Worm (Caenorhabditis elegans): Measurements from ENCODE around the gene gnrr-7.
A peak's percentile ranks its signal among the peaks of the same experiment; 100 is the strongest.

Gene gnrr-7

DNA sequence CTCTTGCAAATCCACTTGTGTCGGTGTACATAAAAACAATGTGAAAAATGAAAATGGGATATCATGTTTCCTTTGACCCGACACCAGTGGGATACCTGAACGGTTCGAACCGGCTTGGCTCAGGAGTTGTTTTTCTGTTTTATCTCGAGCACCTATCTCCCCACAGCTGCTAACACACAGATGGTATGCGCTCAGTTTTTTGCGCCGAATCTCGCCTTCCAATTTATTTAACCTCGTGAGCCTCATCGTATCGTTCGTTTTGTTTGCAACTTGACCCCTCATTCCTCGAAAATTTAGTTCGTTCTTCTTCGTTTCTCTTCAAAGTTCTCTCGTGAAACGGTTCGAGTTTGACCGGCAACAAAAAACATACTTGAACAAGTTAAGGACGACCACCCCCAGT lies 25.1 kb upstream of the gnrr-7 start, which contains the start of gene C05C9.1:
Gene C05C9.1 (plus strand): TSS at position 301 of the 400 bp plus-strand sequence.
- no peak for TF ChIP-seq spr-3 (GFP tag; optimal IDR thresholded peaks at IDR 0.05)
- TF ChIP-seq gei-8 (GFP tag; optimal IDR thresholded peaks at IDR 0.05) = no peak
- TF ChIP-seq php-3 (GFP tag; IDR thresholded peaks at IDR 0.05) = no peak
- no peak for TF ChIP-seq dmd-9 (GFP tag; IDR thresholded peaks at IDR 0.05)
- TF ChIP-seq attf-4 (tag; optimal IDR thresholded peaks at IDR 0.05) = no peak
- no peak for TF ChIP-seq mxl-3 (GFP tag; optimal IDR thresholded peaks at IDR 0.05)
- TF ChIP-seq ceh-82 (tag; optimal IDR thresholded peaks at IDR 0.05) = no peak
- TF ChIP-seq lin-13 (GFP tag; optimal IDR thresholded peaks at IDR 0.05) = no peak
- TF ChIP-seq nhr-76 (tag; optimal IDR thresholded peaks at IDR 0.05) = no peak
- TF ChIP-seq dpl-1 (GFP tag; optimal IDR thresholded peaks at IDR 0.05) = no peak
- no peak for TF ChIP-seq lir-3 (tag; optimal IDR thresholded peaks at IDR 0.05)
- TF ChIP-seq nhr-28 (tag; optimal IDR thresholded peaks at IDR 0.05) = no peak
- no peak for TF ChIP-seq ceh-44 (GFP tag; IDR thresholded peaks at IDR 0.05)
- TF ChIP-seq lin-38 (GFP tag; IDR thresholded peaks at IDR 0.05) = no peak

- TF ChIP-seq vab-7 (GFP tag; IDR thresholded peaks at IDR 0.05) (peak; percentile 67), madf-5 (GFP tag; IDR thresholded peaks at IDR 0.05) (peak; percentile 25 to 63; a peak in 1 of 4 replicates), ces-1 (GFP tag; optimal IDR thresholded peaks at IDR 0.05) (no peak), mdt-29 (GFP tag; IDR thresholded peaks at IDR 0.05) (peak; percentile 36; the same call in 1 of the 2 replicates), nhr-237 (tag; optimal IDR thresholded peaks at IDR 0.05) (no peak), nhr-48 (tag; optimal IDR thresholded peaks at IDR 0.05) (peak; percentile 30), F26F4.8 (GFP tag; conservative IDR thresholded peaks at IDR 0.05) (peak; percentile 67), dve-1 (tag; optimal IDR thresholded peaks at IDR 0.05; ENCODE audit: insufficient read depth) (no peak), pha-4 (GFP tag; IDR thresholded peaks at IDR 0.05) (peak; percentile 41; the same call in 1 of the 2 replicates), pha-4 (tag; optimal IDR thresholded peaks at IDR 0.05) (no peak), mdl-1 (tag; optimal IDR thresholded peaks at IDR 0.05) (no peak), duxl-1 (tag; optimal IDR thresholded peaks at IDR 0.05; ENCODE audit: poor library complexity) (peak; percentile 39), arid-1 (GFP tag; conservative IDR thresholded peaks at IDR 0.05) (0 out of 2 replicates have a peak, but pooled peaks have one; percentile 47), nhr-28 (tag; optimal IDR thresholded peaks at IDR 0.05) (no peak), tag-97 (GFP tag; IDR thresholded peaks at IDR 0.05) (0 out of 2 replicates have a peak, but pooled peaks have one; percentile 53), mes-2 (tag; optimal IDR thresholded peaks at IDR 0.05; ENCODE audit: poor library complexity, severe bottlenecking) (no peak), spr-3 (GFP tag; optimal IDR thresholded peaks at IDR 0.05) (peak; percentile 24), tra-1 (GFP tag; IDR thresholded peaks at IDR 0.05) (peak; percentile 17), nhr-76 (tag; optimal IDR thresholded peaks at IDR 0.05) (no peak), Y5F2A.4 (GFP tag; optimal IDR thresholded peaks at IDR 0.05) (no peak), Y105C5A.15 (GFP tag; IDR thresholded peaks at IDR 0.05) (peak; percentile 62; the same call in 1 of the 2 replicates), nhr-102 (tag; optimal IDR thresholded peaks at IDR 0.05) (no peak), F44E2.7 (GFP tag; IDR thresholded peaks at IDR 0.05) (peak; percentile 70; the same call in 1 of the 2 replicates), daf-16 (GFP tag; optimal IDR thresholded peaks at IDR 0.05) (peak in 1 of 2 experiments; percentile 67), daf-16 (tag; optimal IDR thresholded peaks at IDR 0.05) (no peak), unc-39 (tag; optimal IDR thresholded peaks at IDR 0.05) (no peak), aha-1 (tag) (peak; percentile 40), hlh-30 (tag; optimal IDR thresholded peaks at IDR 0.05; ENCODE audit: insufficient read depth) (no peak), unc-130 (GFP tag; optimal IDR thresholded peaks at IDR 0.05) (no peak), dmd-6 (GFP tag; IDR thresholded peaks at IDR 0.05) (peak; percentile 35; the same call in 1 of the 2 replicates), lin-13 (GFP tag; optimal IDR thresholded peaks at IDR 0.05) (no peak), lim-7 (GFP tag; IDR thresholded peaks at IDR 0.05) (peak; percentile 84), rbr-2 (tag; optimal IDR thresholded peaks at IDR 0.05) (peak; percentile 15), ctbp-1 (GFP tag; IDR thresholded peaks at IDR 0.05) (peak; percentile 56; the same call in 1 of the 2 replicates), saeg-2 (GFP tag; IDR thresholded peaks at IDR 0.05) (0 out of 2 replicates have a peak, but pooled peaks have one; percentile 34)
Observed at ce11 chrX:11162778-11163584, 22.6 kb upstream of the gnrr-7 start.

Data from whole organism, L4 larva.